Worm (Caenorhabditis elegans): ENCODE results near the gene cyp-13A8.

DNA sequence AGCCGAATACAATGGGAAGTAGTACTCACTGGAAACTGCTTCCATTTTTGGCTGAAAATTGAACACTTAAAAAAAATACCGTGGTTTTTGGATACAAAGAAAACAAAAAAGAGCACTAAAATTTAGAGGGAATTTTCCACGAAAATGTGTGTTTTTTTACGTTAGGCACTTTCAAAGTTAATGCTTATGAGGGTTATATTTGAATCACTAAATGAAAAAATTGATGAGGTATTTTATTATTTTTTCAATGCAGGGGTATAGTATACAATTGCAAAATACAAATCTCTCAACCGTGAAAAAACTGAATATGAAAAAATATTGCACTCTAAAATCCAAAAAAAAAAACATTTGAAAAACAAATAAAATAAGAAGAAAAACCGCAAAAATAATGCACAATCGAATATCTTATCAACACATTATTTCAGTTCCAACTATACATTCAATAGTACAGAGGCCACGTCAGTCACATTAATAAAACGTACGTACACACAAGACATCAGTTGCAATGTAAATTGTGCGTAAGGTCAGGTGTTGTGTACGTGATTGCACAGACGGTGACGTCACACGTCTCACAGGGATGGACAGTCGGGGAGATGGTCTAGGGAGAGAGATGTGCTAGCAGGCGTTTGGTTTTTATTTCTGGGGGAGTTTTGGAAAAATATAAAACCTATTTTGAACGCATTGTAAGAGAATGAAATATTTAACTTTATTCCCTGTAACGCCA, 37.4 kb downstream of the cyp-13A8 start, which contains the start of gene aqp-10:
- no peak for TF ChIP-seq ZK546.5 (tag; optimal IDR thresholded peaks at IDR 0.05)
- TF ChIP-seq nhr-11 (tag; optimal IDR thresholded peaks at IDR 0.05): no peak
- no peak for TF ChIP-seq skn-1 (tag; optimal IDR thresholded peaks at IDR 0.05)
